Fruit fly (Drosophila melanogaster): ENCODE measurements around the gene indra.

The indra gene

dm6 chr3L:1323136-1323535, 19.1 kb downstream of the indra start (continued):
- TF ChIP-seq CG10321 (GFP tag; IDR thresholded peaks at IDR 0.05) (no peak), gfzf (GFP tag; optimal IDR thresholded peaks at IDR 0.05) (no peak), Drgx (GFP tag; IDR thresholded peaks at IDR 0.05) (no peak), Hr3 (GFP tag; optimal IDR thresholded peaks at IDR 0.05) (peak; percentile 59), wor (GFP tag; IDR thresholded peaks at IDR 0.05) (0 out of 2 replicates have a peak, but pooled peaks have one; percentile 11), zf30C (GFP tag; optimal IDR thresholded peaks at IDR 0.05) (peak; percentile 72), Tbp (GFP tag; optimal IDR thresholded peaks at IDR 0.05) (no peak), scrt (GFP tag; optimal IDR thresholded peaks at IDR 0.05) (peak; percentile 21), Usf (GFP tag; optimal IDR thresholded peaks at IDR 0.05) (peak; percentile 45), eve (GFP tag; optimal IDR thresholded peaks at IDR 0.05) (no peak), Trl (optimal IDR thresholded peaks at IDR 0.05) (no peak), Trl (GFP tag; optimal IDR thresholded peaks at IDR 0.05) (peak; percentile 57), vnd (GFP tag; IDR thresholded peaks at IDR 0.05; ENCODE audit: partially characterized antibody) (no peak), CG14860 (GFP tag; IDR thresholded peaks at IDR 0.05; ENCODE audit: partially characterized antibody) (no peak), pita (GFP tag; optimal IDR thresholded peaks at IDR 0.05) (no peak), Camta (GFP tag; optimal IDR thresholded peaks at IDR 0.05) (peak; percentile 64), inv (GFP tag; IDR thresholded peaks at IDR 0.05; ENCODE audit: partially characterized antibody) (no peak), hb (GFP tag; IDR thresholded peaks at IDR 0.05; ENCODE audit: partially characterized antibody) (no peak), CG8765 (GFP tag; IDR thresholded peaks at IDR 0.05) (no peak), disco-r (GFP tag; optimal IDR thresholded peaks at IDR 0.05) (no peak), pnt (GFP tag; optimal IDR thresholded peaks at IDR 0.05) (peak; percentile 64), ATbp (GFP tag; optimal IDR thresholded peaks at IDR 0.05) (peak; percentile 49), CG9797 (GFP tag; optimal IDR thresholded peaks at IDR 0.05) (no peak), Meics (GFP tag; optimal IDR thresholded peaks at IDR 0.05) (peak; percentile 32), CG15696 (tag; optimal IDR thresholded peaks at IDR 0.05) (peak; percentile 8), mam (GFP tag; optimal IDR thresholded peaks at IDR 0.05) (peak; percentile 28), Neu2 (GFP tag; optimal IDR thresholded peaks at IDR 0.05; ENCODE audit: borderline replicate concordance) (no peak), CG31365 (tag; optimal IDR thresholded peaks at IDR 0.05) (peak; percentile 1), CG31441 (GFP tag; IDR thresholded peaks at IDR 0.05) (peak; percentile 71), exex (tag; optimal IDR thresholded peaks at IDR 0.05) (no peak), CG7372 (GFP tag; IDR thresholded peaks at IDR 0.05) (peak; percentile 46; the same call in 1 of the 2 replicates), CG17385 (GFP tag; optimal IDR thresholded peaks at IDR 0.05) (peak; percentile 73), CG8478 (optimal IDR thresholded peaks at IDR 0.05) (no peak), CTCF (GFP tag; optimal IDR thresholded peaks at IDR 0.05) (no peak), CG8290 (GFP tag; optimal IDR thresholded peaks at IDR 0.05) (peak; percentile 71), CG8290 (tag; optimal IDR thresholded peaks at IDR 0.05) (peak; percentile 32 to 34), dmrt11E (tag; optimal IDR thresholded peaks at IDR 0.05) (peak; percentile 88), sens (GFP tag) (peak; percentile 96), CG4360 (GFP tag; IDR thresholded peaks at IDR 0.05) (0 out of 2 replicates have a peak, but pooled peaks have one; percentile 4), abd-A (tag; optimal IDR thresholded peaks at IDR 0.05) (no peak), ac (GFP tag; optimal IDR thresholded peaks at IDR 0.05) (no peak), CG7745 (tag; optimal IDR thresholded peaks at IDR 0.05) (no peak), crol (GFP tag; IDR thresholded peaks at IDR 0.05) (no peak), dimm (GFP tag; IDR thresholded peaks at IDR 0.05) (no peak), CG9817 (tag; optimal IDR thresholded peaks at IDR 0.05) (peak; percentile 18), yki (optimal IDR thresholded peaks at IDR 0.05) (no peak), Jarid2 (GFP tag; optimal IDR thresholded peaks at IDR 0.05) (peak; percentile 9), Deaf1 (tag; optimal IDR thresholded peaks at IDR 0.05) (peak; percentile 44), CG17361 (GFP tag; IDR thresholded peaks at IDR 0.05) (peak; percentile 82), GATAe (GFP tag; conservative IDR thresholded peaks at IDR 0.05) (0 out of 2 replicates have a peak, but pooled peaks have one; percentile 15), HLH3B (GFP tag; IDR thresholded peaks at IDR 0.05) (peak; percentile 60), CG11093 (GFP tag; IDR thresholded peaks at IDR 0.05) (0 out of 3 replicates have a peak, but pooled peaks have one; percentile 40), CG2129 (GFP tag; IDR thresholded peaks at IDR 0.05; ENCODE audit: partially characterized antibody) (no peak)

All from whole organism, embryonic.